Worm (Caenorhabditis elegans) whole organism, L2 larva: ENCODE results near the gene C35A11.4.

ENCODE experiments used
- F13H6.1 ChIP-seq: sonication (generic microtip); optimal IDR thresholded peaks from 2 replicates; lab custom pipeline; 2016; ENCODE audit warnings: missing genetic modification characterization, missing compliant biosample characterization
- R02D3.7 ChIP-seq: fragments of 150-350 bp; optimal IDR thresholded peaks from 2 replicates; lab custom pipeline; 2014; ENCODE audit warnings: missing biosample characterization, missing genetic modification characterization
- ama-1 ChIP-seq: fragments of 150-350 bp; optimal IDR thresholded peaks from 2 replicates; lab custom pipeline; 2018; ENCODE audit warnings: inconsistent platforms
- ceh-16 ChIP-seq: fragments of 150-350 bp; optimal IDR thresholded peaks from 2 replicates; lab custom pipeline; 2014; ENCODE audit warnings: missing biosample characterization, missing genetic modification characterization
- dmd-4 ChIP-seq: sonication (generic microtip); optimal IDR thresholded peaks from 2 replicates; lab custom pipeline; 2017; ENCODE audit warnings: missing biosample characterization, missing genetic modification characterization
- lin-39 ChIP-seq: fragments of 150-350 bp; optimal IDR thresholded peaks from 2 replicates; lab custom pipeline; 2014; ENCODE audit warnings: missing biosample characterization, missing genetic modification reagents, missing genetic modification characterization
- mab-5 ChIP-seq: fragments of 150-350 bp; optimal IDR thresholded peaks from 2 replicates; lab custom pipeline; 2014; ENCODE audit warnings: missing biosample characterization, missing genetic modification characterization
- mbf-1 ChIP-seq: sonication (generic microtip); optimal IDR thresholded peaks from 2 replicates; lab custom pipeline; 2017; ENCODE audit warnings: missing biosample characterization, missing genetic modification characterization
- mdl-1 ChIP-seq, 2 experiments: fragments of 150-350 bp in 1 of 2; sonication (generic microtip) in 1 of 2; optimal IDR thresholded peaks; 2 replicates each; lab custom pipeline; 2017; ENCODE audit warnings: missing biosample characterization in 2 of 2, missing genetic modification characterization in 2 of 2
- nhr-77 ChIP-seq: fragments of 150-350 bp; optimal IDR thresholded peaks from 2 replicates; lab custom pipeline; 2014; ENCODE audit warnings: missing biosample characterization, missing genetic modification characterization
- peb-1 ChIP-seq: fragments of 150-350 bp; optimal IDR thresholded peaks from 2 replicates; lab custom pipeline; 2014; ENCODE audit warnings: missing biosample characterization, missing genetic modification characterization
- snpc-4 ChIP-seq: fragments of 150-350 bp; optimal IDR thresholded peaks from 2 replicates; lab custom pipeline; 2014; ENCODE audit warnings: missing biosample characterization, missing genetic modification characterization
- unc-62 ChIP-seq: fragments of 150-350 bp; optimal IDR thresholded peaks from 2 replicates; lab custom pipeline; 2014; ENCODE audit warnings: missing biosample characterization, missing genetic modification reagents, missing genetic modification characterization
- zag-1 ChIP-seq: fragments of 150-350 bp; optimal IDR thresholded peaks from 2 replicates; lab custom pipeline; 2014; ENCODE audit warnings: missing biosample characterization, missing genetic modification characterization

ce11 chrV:5403938-5404337, 11.0 kb upstream of the C35A11.4 start:
- no peak for TF ChIP-seq ama-1 (lab: Kevin White, UChicago)
- TF ChIP-seq unc-62 = no peak
- TF ChIP-seq ceh-16 (tag; lab: Kevin White, UChicago) = no peak
- no peak for TF ChIP-seq lin-39 (tag; lab: Kevin White, UChicago)
- no peak for TF ChIP-seq mdl-1 (tag; optimal IDR thresholded peaks at IDR 0.05; lab: Kevin White, UChicago)
- no peak for TF ChIP-seq dmd-4 (tag; lab: Kevin White, UChicago)
- TF ChIP-seq mbf-1 (tag; lab: Kevin White, UChicago) = no peak
- TF ChIP-seq F13H6.1 (tag; lab: Kevin White, UChicago) = no peak
- no peak for TF ChIP-seq snpc-4
- TF ChIP-seq nhr-77 (tag; lab: Kevin White, UChicago) = no peak
- TF ChIP-seq mab-5 = no peak
- no peak for TF ChIP-seq peb-1
- TF ChIP-seq R02D3.7 (tag; lab: Kevin White, UChicago) = no peak
- TF ChIP-seq zag-1 = no peak
